Fruit fly (Drosophila melanogaster): ENCODE data around the gene ninaC.
A peak's percentile ranks its signal among the peaks of the same experiment; 100 is the strongest.

dm6 chr2L:7334183-7334582 lies 43.3 kb upstream of the ninaC start:
- TF ChIP-seq h (GFP tag; optimal IDR thresholded peaks at IDR 0.05), result peak; percentile 7
- TF ChIP-seq lola (GFP tag; optimal IDR thresholded peaks at IDR 0.05), result no peak
- TF ChIP-seq Abd-B (GFP tag; optimal IDR thresholded peaks at IDR 0.05), result no peak
